Worm (Caenorhabditis elegans): ENCODE data around the gene nlp-59.
A peak's percentile ranks its signal among the peaks of the same experiment; 100 is the strongest.

Gene nlp-59

ce11 chrV:14948566-14948965 is 22.7 kb upstream of the nlp-59 start:
- peak; percentile 43 for TF ChIP-seq lin-11 (tag; optimal IDR thresholded peaks at IDR 0.05)
- no peak for TF ChIP-seq ZK546.5 (tag; optimal IDR thresholded peaks at IDR 0.05)
- TF ChIP-seq unc-39 (tag; optimal IDR thresholded peaks at IDR 0.05), result no peak
- TF ChIP-seq elt-3 (tag; optimal IDR thresholded peaks at IDR 0.05), result no peak
- TF ChIP-seq ama-1 (optimal IDR thresholded peaks at IDR 0.05), result peak; percentile 17
- TF ChIP-seq C34F6.9 (tag; optimal IDR thresholded peaks at IDR 0.05), result peak; percentile 49
- TF ChIP-seq elt-1 (tag; optimal IDR thresholded peaks at IDR 0.05), result no peak
- TF ChIP-seq nhr-129 (tag; optimal IDR thresholded peaks at IDR 0.05), result peak; percentile 83
- TF ChIP-seq crh-2 (tag; optimal IDR thresholded peaks at IDR 0.05), result no peak

DNA sequence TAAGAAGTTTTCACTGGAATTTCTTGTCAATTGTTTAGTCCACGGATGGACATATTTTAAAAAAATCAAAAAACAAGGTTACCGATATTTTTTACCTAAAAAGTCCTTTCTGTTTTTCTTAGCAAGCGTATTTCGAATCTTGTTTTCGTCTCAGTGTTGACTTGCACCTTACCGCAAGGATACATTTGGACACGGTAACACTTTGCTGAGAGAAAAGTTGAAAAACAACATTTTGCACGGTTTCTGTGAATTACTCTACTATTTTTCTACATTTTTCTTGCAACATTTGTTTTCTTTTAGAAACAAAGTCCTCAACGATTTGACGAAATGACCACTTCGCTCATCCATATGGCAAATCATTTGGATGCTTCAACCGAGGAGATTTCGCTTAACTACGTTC is 21.8 kb upstream of the nlp-59 start, which contains the start of gene hil-1:
Gene hil-1 (plus strand): TSS at position 301 of the 400 bp plus-strand sequence.
- no peak for TF ChIP-seq ZK546.5 (tag; optimal IDR thresholded peaks at IDR 0.05)
- no peak for TF ChIP-seq aly-2 (tag; optimal IDR thresholded peaks at IDR 0.05)

DNA sequence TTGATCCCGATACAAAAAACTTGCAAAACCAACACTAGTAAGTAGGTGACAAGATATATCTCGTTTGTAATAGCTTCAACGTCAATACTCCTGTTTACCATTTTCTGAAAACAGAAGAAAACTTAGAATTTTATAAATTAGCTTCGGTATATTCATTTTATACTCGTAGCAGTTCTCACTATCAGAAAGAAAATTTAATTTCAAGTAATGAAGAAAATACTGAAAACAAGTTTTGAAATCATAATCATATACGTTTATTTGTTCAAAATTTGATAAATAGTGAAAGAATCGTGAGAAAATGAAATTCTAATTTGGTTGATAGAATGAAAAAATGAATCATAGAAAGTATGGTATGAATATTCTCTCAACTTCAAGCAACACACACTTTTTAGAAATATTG is 16.6 kb upstream of the nlp-59 start, which contains the start of gene C30G7.5:
Gene C30G7.5 (minus strand): TSS at position 101 of the 400 bp plus-strand sequence.
- TF ChIP-seq sma-9 (GFP tag; optimal IDR thresholded peaks at IDR 0.05) (no peak), sma-9 (tag; optimal IDR thresholded peaks at IDR 0.05) (no peak), sem-4 (tag; optimal IDR thresholded peaks at IDR 0.05) (no peak), C34F6.9 (tag; optimal IDR thresholded peaks at IDR 0.05) (no peak), aly-2 (tag; optimal IDR thresholded peaks at IDR 0.05) (no peak), nhr-10 (tag; optimal IDR thresholded peaks at IDR 0.05) (no peak), egl-27 (tag; optimal IDR thresholded peaks at IDR 0.05) (no peak), ceh-82 (tag; optimal IDR thresholded peaks at IDR 0.05) (no peak), nhr-77 (tag; optimal IDR thresholded peaks at IDR 0.05) (no peak), alr-1 (tag; optimal IDR thresholded peaks at IDR 0.05) (no peak), mdl-1 (tag; optimal IDR thresholded peaks at IDR 0.05) (no peak), R02D3.7 (tag; optimal IDR thresholded peaks at IDR 0.05) (no peak), lin-11 (tag; optimal IDR thresholded peaks at IDR 0.05) (no peak), sma-3 (GFP tag; optimal IDR thresholded peaks at IDR 0.05) (no peak)

ce11 chrV:14955676-14956075 is 15.6 kb upstream of the nlp-59 start, which contains the start of gene F02D8.9:
Gene F02D8.9 (minus strand): TSS chrV:14955776.
- TF ChIP-seq nhr-11 (tag; optimal IDR thresholded peaks at IDR 0.05) (no peak), peb-1 (tag; optimal IDR thresholded peaks at IDR 0.05) (no peak), ztf-1 (GFP tag; conservative IDR thresholded peaks at IDR 0.05) (no peak), crh-2 (tag; optimal IDR thresholded peaks at IDR 0.05) (no peak), sma-9 (GFP tag; optimal IDR thresholded peaks at IDR 0.05) (no peak), sma-9 (tag; optimal IDR thresholded peaks at IDR 0.05) (no peak), lsy-2 (tag; optimal IDR thresholded peaks at IDR 0.05) (no peak), blmp-1 (tag; optimal IDR thresholded peaks at IDR 0.05; ENCODE audit: insufficient read depth) (no peak), sma-3 (GFP tag; optimal IDR thresholded peaks at IDR 0.05) (no peak), nhr-21 (tag; optimal IDR thresholded peaks at IDR 0.05) (no peak), ztf-11 (tag; optimal IDR thresholded peaks at IDR 0.05) (no peak), alr-1 (tag; optimal IDR thresholded peaks at IDR 0.05) (no peak), ZK546.5 (tag; optimal IDR thresholded peaks at IDR 0.05) (no peak)

DNA sequence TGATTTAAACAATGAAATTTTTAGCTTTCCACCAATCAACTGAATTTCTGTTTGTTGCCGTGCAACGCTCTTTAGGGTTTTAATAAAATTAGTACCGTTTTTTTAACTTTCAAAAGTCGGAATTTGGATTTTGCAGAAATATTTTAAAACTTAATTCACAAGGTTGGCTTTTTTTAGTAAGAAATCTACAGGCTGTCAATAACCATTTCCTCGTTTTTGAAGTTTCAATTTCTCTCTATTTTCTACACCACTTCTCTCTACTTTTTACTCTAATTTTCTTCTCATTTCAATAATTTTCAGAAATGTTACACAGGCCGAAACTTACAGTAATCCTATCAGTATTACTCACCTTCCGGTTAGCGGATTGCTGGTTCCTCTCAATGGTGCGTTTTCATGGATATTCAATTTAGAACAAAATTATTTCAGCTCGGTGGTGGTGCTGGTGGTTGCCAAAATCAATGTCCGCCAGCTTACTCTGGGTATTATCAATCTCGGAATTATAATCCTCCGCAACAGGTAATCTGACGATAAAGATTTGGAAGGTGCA is 7.0 kb downstream of the nlp-59 start, which contains the start of the genes grd-12 and F02D8.1:
Gene grd-12 (plus strand): TSS at position 301 of the 547 bp plus-strand sequence.
Gene F02D8.1 (minus strand): TSS at position 497 of the 547 bp plus-strand sequence.
- no peak for TF ChIP-seq snpc-4 (tag; optimal IDR thresholded peaks at IDR 0.05)
- TF ChIP-seq gmeb-1 (tag; optimal IDR thresholded peaks at IDR 0.05), result no peak
- no peak for TF ChIP-seq mab-5 (tag; optimal IDR thresholded peaks at IDR 0.05)

DNA sequence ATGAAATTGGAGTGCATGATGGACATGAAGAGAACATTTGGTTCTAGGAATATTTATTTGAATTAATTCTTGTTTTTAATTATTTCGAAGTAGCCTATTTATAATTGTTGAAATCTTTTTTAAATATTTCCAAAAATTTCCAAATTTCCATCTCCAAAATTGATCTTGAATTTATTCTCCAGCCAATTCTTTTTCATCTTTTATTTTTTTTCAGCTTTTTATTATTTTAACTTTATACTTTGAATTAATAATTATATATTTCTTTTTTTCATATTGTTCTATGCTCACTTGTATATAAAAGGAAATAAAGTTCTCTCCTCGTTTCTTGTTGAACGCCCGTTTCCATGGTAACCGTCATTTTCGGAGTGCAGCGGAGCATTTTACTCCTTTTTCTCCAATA is 8.7 kb downstream of the nlp-59 start, which contains the start of gene xbx-1:
Gene xbx-1 (plus strand): TSS at position 301 of the 400 bp plus-strand sequence.
- no peak for TF ChIP-seq unc-62 (GFP tag; optimal IDR thresholded peaks at IDR 0.05)
- TF ChIP-seq nhr-11 (tag; optimal IDR thresholded peaks at IDR 0.05), result no peak
- TF ChIP-seq mab-5 (tag; optimal IDR thresholded peaks at IDR 0.05), result no peak
- no peak for TF ChIP-seq egl-27 (tag; optimal IDR thresholded peaks at IDR 0.05)
- no peak for TF ChIP-seq ZK546.5 (tag; optimal IDR thresholded peaks at IDR 0.05)
- no peak for TF ChIP-seq lsy-2 (tag; optimal IDR thresholded peaks at IDR 0.05)
- TF ChIP-seq ztf-4 (tag; optimal IDR thresholded peaks at IDR 0.05), result no peak
- TF ChIP-seq lin-39 (tag; optimal IDR thresholded peaks at IDR 0.05), result no peak
- no peak for TF ChIP-seq Y55F3AM.14 (GFP tag; optimal IDR thresholded peaks at IDR 0.05)
- TF ChIP-seq peb-1 (tag; optimal IDR thresholded peaks at IDR 0.05), result no peak
- no peak for TF ChIP-seq nhr-129 (tag; optimal IDR thresholded peaks at IDR 0.05)
- TF ChIP-seq ceh-82 (tag; optimal IDR thresholded peaks at IDR 0.05), result no peak
